Fruit fly (Drosophila melanogaster) whole organism: ENCODE data around the gene Cog2.

Experiments used
- CG8478 ChIP-seq: fragments of >200 bp; optimal IDR thresholded peaks from 2 replicates; lab custom pipeline; 2018; ENCODE audit warnings: inconsistent platforms
- EcR ChIP-seq, 2 experiments: fragments of >200 bp; optimal IDR thresholded peaks; 2 replicates each; lab custom pipeline; 2017; ENCODE audit warnings: missing biosample characterization in 2 of 2, missing genetic modification characterization in 2 of 2, missing genetic modification reagents in 2 of 2
- psq ChIP-seq: fragments of >200 bp; optimal IDR thresholded peaks from 2 replicates; lab custom pipeline; 2017
- usp ChIP-seq: fragments of >200 bp; optimal IDR thresholded peaks from 2 replicates; lab custom pipeline; 2017; ENCODE audit warnings: missing biosample characterization, missing genetic modification characterization, mixed read lengths

dm6 chr3R:15354019-15354418 is 7.4 kb downstream of the Cog2 start:
- TF ChIP-seq psq (lab: Kevin White, UChicago) (no peak), CG8478 (lab: Kevin White, UChicago) (no peak), usp (GFP tag; lab: Kevin White, UChicago) (no peak), EcR (GFP tag; optimal IDR thresholded peaks at IDR 0.05; lab: Kevin White, UChicago) (no peak)
